Fruit fly (Drosophila melanogaster): ENCODE measurements around the gene CG5877.

DNA sequence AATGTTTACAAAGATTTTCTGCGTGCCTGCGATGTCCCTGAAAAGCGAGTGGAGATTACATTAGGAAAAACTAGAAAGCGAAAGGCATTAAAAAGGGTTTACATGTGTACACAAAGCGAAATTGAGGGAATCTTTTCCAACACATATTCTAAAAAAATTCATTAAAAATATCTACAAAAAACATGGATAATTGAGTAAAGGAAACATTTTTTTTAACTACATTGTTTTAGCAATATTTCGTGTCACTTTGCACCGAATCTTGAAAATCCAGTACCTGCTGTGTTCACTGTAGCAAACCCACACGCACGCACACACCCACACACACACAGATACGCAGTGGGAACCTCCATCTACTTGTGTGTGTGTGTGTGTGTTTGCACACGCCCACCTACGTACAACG is 11.4 kb downstream of the CG5877 start:
- TF ChIP-seq Myc (optimal IDR thresholded peaks at IDR 0.05) (no peak), h (optimal IDR thresholded peaks at IDR 0.05) (no peak), insv (optimal IDR thresholded peaks at IDR 0.05) (no peak), psq (optimal IDR thresholded peaks at IDR 0.05) (no peak)
